Fruit fly (Drosophila melanogaster): ENCODE measurements around the gene Dus4.

dm6 chr2L:19104383-19104782 is 41.3 kb downstream of the Dus4 start:
- TF ChIP-seq fd64A (GFP tag; optimal IDR thresholded peaks at IDR 0.05) (no peak), CG10431 (GFP tag; optimal IDR thresholded peaks at IDR 0.05) (no peak), slou (GFP tag; optimal IDR thresholded peaks at IDR 0.05) (no peak), gce (GFP tag; IDR thresholded peaks at IDR 0.05) (no peak), CG2678 (tag; optimal IDR thresholded peaks at IDR 0.05) (no peak)

Data from whole organism, embryonic.